Worm (Caenorhabditis elegans): Measurements from ENCODE around the gene nhr-105.

nhr-105 gene

DNA sequence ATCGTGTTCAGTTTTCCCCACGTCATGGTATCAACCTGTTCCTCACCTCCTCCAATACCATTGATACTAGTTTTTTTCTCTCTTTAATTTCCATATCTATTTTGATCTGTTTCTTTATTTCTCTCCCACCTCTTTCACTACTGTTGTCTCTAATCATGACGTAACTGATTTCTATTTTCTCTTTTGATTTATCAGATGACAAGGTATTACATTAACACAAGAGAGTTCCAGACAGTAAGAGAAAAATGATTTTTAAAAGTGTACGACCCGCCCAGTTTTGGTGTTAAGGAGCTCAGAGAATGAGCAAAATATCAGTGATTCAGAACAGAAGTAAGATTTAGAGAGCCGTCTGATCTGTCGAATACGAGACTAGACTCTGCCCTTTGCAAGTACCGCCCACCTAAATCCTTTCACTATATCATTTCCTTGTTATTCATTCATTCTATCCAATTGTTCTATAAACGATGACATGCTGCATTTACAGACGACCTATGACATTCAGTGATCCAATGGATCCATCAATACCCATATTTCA lies at the start of gene nhr-105:
Gene nhr-105 (plus strand): TSS at position 485 of the 535 bp plus-strand sequence.
- TF ChIP-seq lim-6 (tag; optimal IDR thresholded peaks at IDR 0.05), result no peak
- no peak for TF ChIP-seq ceh-31 (tag; optimal IDR thresholded peaks at IDR 0.05)
- no peak for TF ChIP-seq pag-3 (tag; optimal IDR thresholded peaks at IDR 0.05; ENCODE audit: borderline replicate concordance)
- no peak for TF ChIP-seq npax-4 (tag; optimal IDR thresholded peaks at IDR 0.05)
- TF ChIP-seq tbx-2 (tag; optimal IDR thresholded peaks at IDR 0.05), result no peak
- no peak for TF ChIP-seq ref-2 (tag; optimal IDR thresholded peaks at IDR 0.05)
- TF ChIP-seq ceh-48 (tag; optimal IDR thresholded peaks at IDR 0.05), result no peak
- TF ChIP-seq sdc-2 (tag; optimal IDR thresholded peaks at IDR 0.05), result no peak
- no peak for TF ChIP-seq pat-9 (tag; optimal IDR thresholded peaks at IDR 0.05)
- TF ChIP-seq hlh-8 (tag; optimal IDR thresholded peaks at IDR 0.05), result no peak

DNA sequence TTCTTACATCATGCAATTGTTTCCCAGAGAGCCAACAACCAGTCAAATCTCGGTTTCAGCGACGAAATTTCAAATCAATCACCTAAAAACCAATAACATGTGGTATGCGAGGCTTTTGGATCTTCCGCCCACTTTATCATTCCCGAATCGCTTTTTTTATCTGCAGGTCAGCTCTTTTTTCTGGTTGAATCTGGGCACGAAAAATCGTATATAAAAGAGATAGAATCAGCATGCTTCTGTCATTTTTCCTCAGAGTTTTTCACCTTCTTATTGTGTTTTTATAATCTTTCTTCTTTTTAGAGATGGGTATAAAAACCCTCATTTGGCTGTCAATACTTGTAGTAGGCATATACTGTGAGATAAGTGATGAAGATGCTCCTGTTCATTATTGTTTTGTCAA lies 46.6 kb upstream of the nhr-105 start, which contains the start of gene cht-3:
Gene cht-3 (plus strand): TSS at position 301 of the 400 bp plus-strand sequence.
- no peak for TF ChIP-seq ttx-3 (tag; optimal IDR thresholded peaks at IDR 0.05)
- no peak for TF ChIP-seq ceh-34 (tag; optimal IDR thresholded peaks at IDR 0.05)
- TF ChIP-seq npax-4 (tag; optimal IDR thresholded peaks at IDR 0.05), result no peak
- TF ChIP-seq ceh-6 (GFP tag; optimal IDR thresholded peaks at IDR 0.05), result no peak
- TF ChIP-seq elt-2 (tag; optimal IDR thresholded peaks at IDR 0.05), result no peak
- no peak for TF ChIP-seq sox-2 (GFP tag; IDR thresholded peaks at IDR 0.05)
- TF ChIP-seq pha-2 (tag; optimal IDR thresholded peaks at IDR 0.05), result no peak
- TF ChIP-seq ceh-22 (tag; optimal IDR thresholded peaks at IDR 0.05), result no peak
- no peak for TF ChIP-seq sox-4 (tag; optimal IDR thresholded peaks at IDR 0.05)
- no peak for TF ChIP-seq ceh-9 (tag; optimal IDR thresholded peaks at IDR 0.05)
- no peak for TF ChIP-seq ama-1 (optimal IDR thresholded peaks at IDR 0.05)
- TF ChIP-seq ahr-1 (tag; optimal IDR thresholded peaks at IDR 0.05), result no peak
- TF ChIP-seq ceh-45 (GFP tag; IDR thresholded peaks at IDR 0.05), result no peak
- no peak for TF ChIP-seq unc-42 (tag; optimal IDR thresholded peaks at IDR 0.05)
- no peak for TF ChIP-seq hlh-6 (tag; optimal IDR thresholded peaks at IDR 0.05)
- TF ChIP-seq unc-3 (GFP tag; conservative IDR thresholded peaks at IDR 0.05), result no peak
- no peak for TF ChIP-seq unc-3 (tag; optimal IDR thresholded peaks at IDR 0.05)

DNA sequence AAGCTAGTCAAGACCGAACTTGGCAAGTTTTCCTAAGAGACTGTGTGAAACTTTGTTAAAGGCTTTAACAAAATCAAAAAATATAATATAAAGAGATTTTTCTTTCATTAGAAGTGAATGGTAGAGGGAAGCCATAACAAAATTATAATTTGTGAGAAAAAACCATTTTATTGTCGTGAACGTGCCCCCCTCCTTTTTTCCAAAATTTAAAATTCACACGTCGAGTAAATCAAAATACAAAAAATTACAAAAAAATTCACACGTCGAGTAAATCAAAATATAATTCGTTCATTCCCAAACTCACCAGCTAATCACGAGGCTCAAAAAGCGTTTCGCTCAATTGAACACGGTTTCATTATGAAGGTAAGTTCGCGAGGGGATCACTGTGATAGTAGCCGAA lies 40.4 kb upstream of the nhr-105 start, which contains the start of gene C25A8.2:
Gene C25A8.2 (plus strand): TSS at position 301 of the 400 bp plus-strand sequence.
- no peak for TF ChIP-seq dmd-4 (tag; optimal IDR thresholded peaks at IDR 0.05; ENCODE audit: borderline replicate concordance)
- no peak for TF ChIP-seq fax-1 (tag; optimal IDR thresholded peaks at IDR 0.05)
- no peak for TF ChIP-seq ets-4 (tag; optimal IDR thresholded peaks at IDR 0.05)
- no peak for TF ChIP-seq ceh-31 (tag; optimal IDR thresholded peaks at IDR 0.05)
- no peak for TF ChIP-seq mec-3 (tag; optimal IDR thresholded peaks at IDR 0.05; ENCODE audit: borderline replicate concordance)
- TF ChIP-seq ahr-1 (tag; optimal IDR thresholded peaks at IDR 0.05), result no peak
- no peak for TF ChIP-seq odd-2 (tag; optimal IDR thresholded peaks at IDR 0.05)
- TF ChIP-seq pax-1 (tag; optimal IDR thresholded peaks at IDR 0.05), result no peak
- no peak for TF ChIP-seq ceh-19 (GFP tag; optimal IDR thresholded peaks at IDR 0.05)
- TF ChIP-seq pha-4 (tag; optimal IDR thresholded peaks at IDR 0.05), result no peak
- TF ChIP-seq ceh-22 (tag; optimal IDR thresholded peaks at IDR 0.05), result no peak
- TF ChIP-seq ama-1 (optimal IDR thresholded peaks at IDR 0.05), result no peak
- no peak for TF ChIP-seq syd-9 (tag; optimal IDR thresholded peaks at IDR 0.05)
- no peak for TF ChIP-seq hlh-30 (tag; optimal IDR thresholded peaks at IDR 0.05; ENCODE audit: insufficient read depth)
- no peak for TF ChIP-seq pqm-1 (tag; optimal IDR thresholded peaks at IDR 0.05)
- no peak for TF ChIP-seq che-1 (tag; optimal IDR thresholded peaks at IDR 0.05)
- no peak for TF ChIP-seq madf-2 (tag; optimal IDR thresholded peaks at IDR 0.05)
- no peak for TF ChIP-seq ref-2 (tag; optimal IDR thresholded peaks at IDR 0.05)
- no peak for TF ChIP-seq C38D4.7 (GFP tag; optimal IDR thresholded peaks at IDR 0.05)
